Worm (Caenorhabditis elegans): ENCODE data around the gene nhr-288.

DNA sequence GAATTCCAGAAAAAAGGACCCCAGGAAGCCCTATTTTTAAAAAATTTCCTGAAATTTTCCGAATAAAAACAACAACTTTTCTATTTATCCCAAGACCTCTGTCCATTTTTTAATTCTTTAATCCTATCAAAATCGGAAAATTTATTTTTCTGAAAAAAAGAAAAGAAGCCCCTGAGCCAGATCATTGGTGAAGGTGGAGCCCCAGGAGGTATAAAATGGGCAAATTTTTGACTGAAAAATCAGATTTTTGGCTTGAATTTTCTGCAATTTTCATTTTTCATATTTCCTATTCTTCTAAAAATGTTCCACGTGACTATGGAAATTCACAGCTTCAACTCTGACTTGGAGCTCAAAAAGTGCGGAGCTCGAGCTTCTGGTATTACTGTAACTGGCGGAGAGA, 3.7 kb downstream of the nhr-288 start, which contains the start of gene Y51A2B.8:
- TF ChIP-seq lin-13 (GFP tag; optimal IDR thresholded peaks at IDR 0.05) (no peak), snpc-4 (tag; optimal IDR thresholded peaks at IDR 0.05) (no peak), pag-3 (tag; optimal IDR thresholded peaks at IDR 0.05; ENCODE audit: borderline replicate concordance, insufficient read depth) (no peak), fkh-4 (tag; optimal IDR thresholded peaks at IDR 0.05; ENCODE audit: borderline replicate concordance) (no peak), unc-86 (tag; optimal IDR thresholded peaks at IDR 0.05) (no peak), egl-27 (tag; optimal IDR thresholded peaks at IDR 0.05) (no peak), unc-62 (GFP tag; optimal IDR thresholded peaks at IDR 0.05) (no peak), snu-23 (GFP tag; optimal IDR thresholded peaks at IDR 0.05) (no peak), fos-1 (tag; optimal IDR thresholded peaks at IDR 0.05) (no peak), blmp-1 (tag; optimal IDR thresholded peaks at IDR 0.05) (no peak), nhr-12 (tag; optimal IDR thresholded peaks at IDR 0.05) (no peak)
